Worm (Caenorhabditis elegans): ENCODE measurements around the gene W06F12.2.

DNA sequence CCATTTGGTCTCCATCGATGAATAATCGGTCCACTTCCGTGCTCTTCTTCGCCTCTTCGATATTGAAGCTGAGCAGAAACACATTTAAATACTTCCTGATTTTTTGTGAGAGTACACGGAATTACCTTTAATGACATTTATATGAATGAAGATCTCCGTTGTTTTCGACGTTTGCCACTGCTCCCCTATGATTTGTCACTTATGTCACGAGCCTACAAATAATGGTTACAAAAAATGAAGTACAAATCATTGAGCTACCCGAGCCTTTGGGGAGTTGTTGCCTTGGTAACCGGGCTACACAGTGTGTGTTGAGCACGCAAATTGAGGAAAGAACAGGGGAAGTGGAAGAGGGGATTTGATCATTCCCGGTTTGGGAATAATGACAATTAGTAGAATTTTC, 45.2 kb downstream of the W06F12.2 start, which contains the start of gene dyf-2:
- no peak for TF ChIP-seq F37D6.2 (tag; optimal IDR thresholded peaks at IDR 0.05)
- no peak for TF ChIP-seq nhr-77 (tag; optimal IDR thresholded peaks at IDR 0.05)
- TF ChIP-seq ztf-7 (tag; optimal IDR thresholded peaks at IDR 0.05), result no peak
- no peak for TF ChIP-seq egl-27 (tag; optimal IDR thresholded peaks at IDR 0.05)
- no peak for TF ChIP-seq R02D3.7 (tag; optimal IDR thresholded peaks at IDR 0.05)
- TF ChIP-seq nhr-25 (tag; optimal IDR thresholded peaks at IDR 0.05; ENCODE audit: borderline replicate concordance, insufficient read depth), result no peak
- TF ChIP-seq ztf-11 (tag; optimal IDR thresholded peaks at IDR 0.05), result no peak
- TF ChIP-seq madf-9 (GFP tag; conservative IDR thresholded peaks at IDR 0.05), result no peak
- TF ChIP-seq nhr-76 (tag; optimal IDR thresholded peaks at IDR 0.05), result no peak
- TF ChIP-seq zfp-2 (tag; optimal IDR thresholded peaks at IDR 0.05), result no peak

All from whole organism, L4 larva.